Fruit fly (Drosophila melanogaster) whole organism, prepupa: ENCODE results near the gene ksr.

Source experiments
- CG1621 ChIP-seq: fragments of 200-800 bp; sonication (Bioruptor generic); optimal IDR thresholded peaks from 3 replicates; lab custom pipeline; 2018; ENCODE audit warnings: missing biosample characterization, mild to moderate bottlenecking, missing genetic modification characterization
- CG32006 ChIP-seq: fragments of 200-800 bp; sonication (Bioruptor generic); optimal IDR thresholded peaks from 3 replicates; lab custom pipeline; 2017; ENCODE audit warnings: missing biosample characterization, mild to moderate bottlenecking, missing genetic modification characterization
- CG6792 ChIP-seq: fragments of 200-800 bp; sonication (Bioruptor generic); optimal IDR thresholded peaks from 3 replicates; lab custom pipeline; 2016; ENCODE audit warnings: missing biosample characterization, missing genetic modification characterization
- CG8119 ChIP-seq: fragments of 200-800 bp; sonication (Bioruptor generic); IDR thresholded peaks from 3 replicates; pipeline ENCODE4 v1.3.6; 2022; ENCODE audit warnings: missing biosample characterization, missing genetic modification characterization
- Eip75B ChIP-seq: fragments of 200-800 bp; sonication (Bioruptor generic); optimal IDR thresholded peaks from 3 replicates; lab custom pipeline; 2016; ENCODE audit warnings: missing biosample characterization, missing genetic modification characterization
- Eip78C ChIP-seq: fragments of 200-800 bp; sonication (Bioruptor generic); peaks from one replicate; lab custom pipeline; 2016; ENCODE audit warnings: missing biosample characterization, missing genetic modification characterization
- Gug ChIP-seq: fragments of 200-800 bp; sonication (Bioruptor generic); IDR thresholded peaks from 2 replicates; pipeline ENCODE4 v1.3.6; 2022; ENCODE audit warnings: missing biosample characterization, missing genetic modification characterization
- Lpt ChIP-seq: fragments of 200-800 bp; sonication (Bioruptor generic); optimal IDR thresholded peaks from 3 replicates; lab custom pipeline; 2016; ENCODE audit warnings: missing biosample characterization, missing genetic modification characterization
- Sox14 ChIP-seq: fragments of 200-800 bp; sonication (Bioruptor generic); optimal IDR thresholded peaks from 3 replicates; lab custom pipeline; 2016; ENCODE audit warnings: missing biosample characterization, missing genetic modification characterization
- Sox15 ChIP-seq: fragments of 200-800 bp; sonication (Bioruptor generic); optimal IDR thresholded peaks from 3 replicates; lab custom pipeline; 2016; ENCODE audit warnings: missing biosample characterization, missing genetic modification characterization
- fd59A ChIP-seq: fragments of 200-800 bp; sonication (Bioruptor generic); optimal IDR thresholded peaks from 2 replicates; lab custom pipeline; 2017; ENCODE audit warnings: missing biosample characterization, mild to moderate bottlenecking, missing genetic modification characterization, missing genetic modification reagents
- fkh ChIP-seq: fragments of 200-800 bp; sonication (Bioruptor generic); optimal IDR thresholded peaks from 3 replicates; lab custom pipeline; 2017; ENCODE audit warnings: missing biosample characterization, mild to moderate bottlenecking, missing genetic modification characterization, moderate library complexity
- net ChIP-seq: fragments of 200-800 bp; sonication (Bioruptor generic); optimal IDR thresholded peaks from 3 replicates; lab custom pipeline; 2016; ENCODE audit warnings: missing biosample characterization, missing genetic modification characterization
- pdm3 ChIP-seq: fragments of 200-800 bp; sonication (Bioruptor generic); optimal IDR thresholded peaks from 3 replicates; lab custom pipeline; 2016; ENCODE audit warnings: missing biosample characterization, missing genetic modification characterization
- salr ChIP-seq, 2 experiments: fragments of 200-800 bp; sonication (Bioruptor generic); optimal IDR thresholded peaks; 3 replicates each; lab custom pipeline; 2016 to 2018; ENCODE audit warnings: missing biosample characterization in 2 of 2, missing genetic modification characterization in 2 of 2, mild to moderate bottlenecking in 1 of 2
- ss ChIP-seq, 2 experiments: fragments of 200-800 bp; sonication (Bioruptor generic); optimal IDR thresholded peaks; 2 replicates in 1 of 2; 3 replicates in 1 of 2; lab custom pipeline; 2017 to 2018; ENCODE audit warnings: mild to moderate bottlenecking in 2 of 2, missing biosample characterization in 2 of 2, missing genetic modification characterization in 2 of 2, moderate library complexity in 1 of 2
- vri ChIP-seq: fragments of 200-800 bp; sonication (Bioruptor generic); optimal IDR thresholded peaks from 3 replicates; lab custom pipeline; 2016; ENCODE audit warnings: missing biosample characterization, mild to moderate bottlenecking, missing genetic modification characterization

Gene ksr

DNA sequence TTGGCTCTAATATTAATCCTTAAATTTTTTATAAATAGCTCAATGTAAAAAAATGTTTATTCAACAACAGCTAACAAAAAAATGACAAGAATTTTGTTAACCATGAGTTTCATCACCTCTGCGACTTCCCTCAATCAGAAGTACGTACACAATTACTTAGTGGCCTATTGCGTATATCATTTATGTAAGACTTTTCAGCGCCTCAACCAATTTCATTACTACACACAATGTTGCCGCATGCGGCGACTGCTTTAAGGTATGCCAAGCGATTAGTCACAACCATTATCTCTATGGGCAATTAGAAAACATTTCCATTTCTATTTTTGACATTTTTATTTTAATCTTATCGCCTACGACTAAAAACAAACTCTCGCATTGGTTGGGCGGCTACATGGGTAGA lies 25.1 kb downstream of the ksr start:
- TF ChIP-seq Lpt (GFP tag; lab: Kevin White, UChicago): no peak
- no peak for TF ChIP-seq salr (GFP tag; optimal IDR thresholded peaks at IDR 0.05; lab: Kevin White, UChicago)
- peak; percentile 18 for TF ChIP-seq vri (GFP tag; lab: Kevin White, UChicago)
- TF ChIP-seq net: no peak

DNA sequence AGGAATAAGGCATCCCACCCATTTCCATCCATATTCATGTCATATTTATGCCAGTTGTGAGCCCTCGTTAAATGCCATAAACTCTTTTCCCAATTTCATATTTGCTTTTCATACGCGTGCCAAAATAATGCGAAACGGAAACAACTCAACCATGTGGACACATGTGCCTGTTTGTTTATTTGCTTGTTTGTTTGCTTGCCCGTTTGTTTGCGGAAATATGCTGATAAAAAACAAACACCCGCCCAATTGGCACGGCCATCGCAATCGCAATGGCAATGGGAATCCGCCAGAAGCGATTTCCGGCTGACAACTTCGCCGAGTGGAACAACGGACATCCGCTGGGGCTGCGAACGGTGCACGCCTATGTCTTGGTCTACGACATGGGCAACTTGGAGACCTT lies 29.4 kb downstream of the ksr start:
- TF ChIP-seq Eip78C (peak; percentile 50), ss (GFP tag; optimal IDR thresholded peaks at IDR 0.05; lab: Kevin White, UChicago) (no peak), vri (GFP tag; lab: Kevin White, UChicago) (peak; percentile 13)

DNA sequence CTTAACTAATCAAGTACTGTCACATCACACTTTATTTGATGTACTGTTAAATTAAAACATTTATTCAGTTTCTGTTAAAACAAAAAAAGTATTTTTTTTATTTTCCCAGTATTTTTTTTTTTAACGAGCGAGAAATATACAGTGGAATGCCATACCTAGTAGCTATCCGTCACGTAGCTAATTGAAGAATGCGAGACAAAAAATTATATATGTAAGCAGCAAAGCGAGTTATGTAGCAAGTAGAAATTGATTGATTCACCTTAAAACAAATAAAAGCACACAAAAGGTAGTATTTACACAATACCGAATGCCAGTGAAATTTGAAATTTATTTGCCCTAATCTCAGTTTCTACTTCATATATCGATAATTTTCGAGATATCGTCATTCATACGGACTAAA lies 45.0 kb downstream of the ksr start:
- TF ChIP-seq Sox14 (GFP tag; lab: Kevin White, UChicago) (peak; percentile 24), Gug (GFP tag; lab: Robert Waterston, UW) (no peak), fkh (GFP tag; lab: Kevin White, UChicago) (peak; percentile 65), CG8119 (GFP tag; lab: Robert Waterston, UW) (no peak), pdm3 (GFP tag; lab: Kevin White, UChicago) (no peak), CG6792 (GFP tag; lab: Kevin White, UChicago) (no peak), net (no peak), fd59A (GFP tag; lab: Kevin White, UChicago) (no peak)

DNA sequence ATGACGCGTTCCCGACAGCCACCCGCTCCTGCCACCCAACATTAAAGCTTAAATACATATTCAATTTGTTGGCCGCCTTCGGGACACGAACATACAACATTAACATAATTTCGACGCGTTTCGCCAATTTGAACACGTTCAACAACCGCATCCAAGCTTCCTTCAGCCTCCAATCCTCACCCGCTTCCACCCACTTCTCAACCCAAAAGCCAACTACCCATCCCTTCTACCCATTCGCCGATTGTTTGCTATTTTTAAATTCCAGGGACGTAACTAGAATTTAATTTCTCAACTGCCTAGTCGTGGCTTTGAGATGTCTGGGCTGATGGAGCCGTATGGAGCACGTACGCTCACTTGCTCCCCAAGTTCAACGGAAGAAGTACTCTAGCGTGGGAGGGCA lies 53.9 kb downstream of the ksr start:
- TF ChIP-seq Eip75B (GFP tag; lab: Kevin White, UChicago) (no peak), CG1621 (no peak), CG32006 (GFP tag; lab: Kevin White, UChicago) (no peak), Sox15 (GFP tag; lab: Kevin White, UChicago) (no peak), pdm3 (GFP tag; lab: Kevin White, UChicago) (no peak)
